Worm (Caenorhabditis elegans): ENCODE data around the gene rol-3.

- TF ChIP-seq nhr-12 (tag; optimal IDR thresholded peaks at IDR 0.05), result no peak
- no peak for TF ChIP-seq nhr-11 (tag; optimal IDR thresholded peaks at IDR 0.05)
- TF ChIP-seq ama-1 (optimal IDR thresholded peaks at IDR 0.05), result no peak
- TF ChIP-seq elt-3 (tag; optimal IDR thresholded peaks at IDR 0.05), result no peak
- TF ChIP-seq aly-2 (tag; optimal IDR thresholded peaks at IDR 0.05), result no peak
Observed at ce11 chrV:8203085-8203643, 35.0 kb downstream of the rol-3 start, which contains the start of gene cest-17.

Measured in whole organism, L3 larva.